Worm (Caenorhabditis elegans): ENCODE data around the gene mel-28.

The mel-28 gene

ce11 chrIII:4826606-4827005 is 40.7 kb downstream of the mel-28 start, which contains the start of gene F26A1.3:
Gene F26A1.3, plus strand, starts transcription at chrIII:4826906.
- no peak for TF ChIP-seq hnd-1 (tag; optimal IDR thresholded peaks at IDR 0.05)
- no peak for TF ChIP-seq sea-1 (GFP tag; conservative IDR thresholded peaks at IDR 0.05)
- TF ChIP-seq aly-1 (tag; optimal IDR thresholded peaks at IDR 0.05) = no peak
- no peak for TF ChIP-seq ama-1 (optimal IDR thresholded peaks at IDR 0.05)
- no peak for TF ChIP-seq pes-1 (GFP tag; IDR thresholded peaks at IDR 0.05)
- TF ChIP-seq ets-7 (tag; optimal IDR thresholded peaks at IDR 0.05) = no peak
- no peak for TF ChIP-seq F13C5.2 (tag; optimal IDR thresholded peaks at IDR 0.05)
- TF ChIP-seq tra-4 (tag; optimal IDR thresholded peaks at IDR 0.05) = no peak
- TF ChIP-seq hmbx-1 (tag; optimal IDR thresholded peaks at IDR 0.05) = no peak
- TF ChIP-seq B0310.2 (tag; optimal IDR thresholded peaks at IDR 0.05) = no peak

- TF ChIP-seq flt-1 (GFP tag; IDR thresholded peaks at IDR 0.05) (no peak), tbx-11 (GFP tag; IDR thresholded peaks at IDR 0.05) (no peak), F13C5.2 (tag; optimal IDR thresholded peaks at IDR 0.05) (no peak), tbx-37 (GFP tag; conservative IDR thresholded peaks at IDR 0.05) (no peak), ets-7 (tag; optimal IDR thresholded peaks at IDR 0.05) (no peak), tra-4 (tag; optimal IDR thresholded peaks at IDR 0.05) (no peak), scrt-1 (GFP tag; IDR thresholded peaks at IDR 0.05) (no peak), hnd-1 (tag; optimal IDR thresholded peaks at IDR 0.05) (no peak), ama-1 (optimal IDR thresholded peaks at IDR 0.05) (no peak), pes-1 (GFP tag; IDR thresholded peaks at IDR 0.05) (no peak), hmbx-1 (tag; optimal IDR thresholded peaks at IDR 0.05) (no peak), hmg-4 (GFP tag; optimal IDR thresholded peaks at IDR 0.05) (no peak), ceh-36 (tag; optimal IDR thresholded peaks at IDR 0.05) (no peak), aly-1 (tag; optimal IDR thresholded peaks at IDR 0.05) (no peak), B0310.2 (tag; optimal IDR thresholded peaks at IDR 0.05) (no peak), ceh-13 (GFP tag; optimal IDR thresholded peaks at IDR 0.05) (no peak), sea-1 (GFP tag; conservative IDR thresholded peaks at IDR 0.05) (no peak)
Observed at ce11 chrIII:4829440-4829839, 43.6 kb downstream of the mel-28 start, which contains the start of gene F26A1.9. Gene F26A1.9, minus strand, starts transcription at chrIII:4829540.

ce11 chrIII:4830207-4830606 is 44.3 kb downstream of the mel-28 start, which contains the start of gene nspd-9:
Gene nspd-9, minus strand, starts transcription at chrIII:4830307.
- TF ChIP-seq ceh-13 (GFP tag; optimal IDR thresholded peaks at IDR 0.05) = no peak
- no peak for TF ChIP-seq hnd-1 (tag; optimal IDR thresholded peaks at IDR 0.05)
- TF ChIP-seq ceh-36 (tag; optimal IDR thresholded peaks at IDR 0.05) = no peak
- no peak for TF ChIP-seq flt-1 (GFP tag; IDR thresholded peaks at IDR 0.05)
- no peak for TF ChIP-seq B0310.2 (tag; optimal IDR thresholded peaks at IDR 0.05)
- TF ChIP-seq tbx-37 (GFP tag; conservative IDR thresholded peaks at IDR 0.05) = no peak
- TF ChIP-seq hmg-4 (GFP tag; optimal IDR thresholded peaks at IDR 0.05) = no peak
- TF ChIP-seq pes-1 (GFP tag; IDR thresholded peaks at IDR 0.05) = no peak
- no peak for TF ChIP-seq tra-4 (tag; optimal IDR thresholded peaks at IDR 0.05)
- no peak for TF ChIP-seq ama-1 (optimal IDR thresholded peaks at IDR 0.05)
- no peak for TF ChIP-seq hmbx-1 (tag; optimal IDR thresholded peaks at IDR 0.05)
- TF ChIP-seq scrt-1 (GFP tag; IDR thresholded peaks at IDR 0.05) = no peak
- TF ChIP-seq tbx-11 (GFP tag; IDR thresholded peaks at IDR 0.05) = no peak
- no peak for TF ChIP-seq sea-1 (GFP tag; conservative IDR thresholded peaks at IDR 0.05)
- TF ChIP-seq F13C5.2 (tag; optimal IDR thresholded peaks at IDR 0.05) = no peak
- TF ChIP-seq ets-7 (tag; optimal IDR thresholded peaks at IDR 0.05) = no peak
- TF ChIP-seq aly-1 (tag; optimal IDR thresholded peaks at IDR 0.05) = no peak

ce11 chrIII:4837429-4837828 is 51.5 kb downstream of the mel-28 start, which contains the start of the genes acbp-7 and F26A1.19:
Gene acbp-7, plus strand, starts transcription at chrIII:4837729.
Gene F26A1.19, plus strand, starts transcription at chrIII:4837731.
- TF ChIP-seq sea-1 (GFP tag; conservative IDR thresholded peaks at IDR 0.05) (no peak), F13C5.2 (tag; optimal IDR thresholded peaks at IDR 0.05) (no peak), flt-1 (GFP tag; IDR thresholded peaks at IDR 0.05) (no peak), hmg-4 (GFP tag; optimal IDR thresholded peaks at IDR 0.05) (no peak)
